Worm (Caenorhabditis elegans) whole organism, late embryonic: ENCODE results near the gene nhr-202.

Experiments
- C08G9.2 ChIP-seq: sonication (generic microtip); optimal IDR thresholded peaks from 2 replicates; lab custom pipeline; 2016; ENCODE audit warnings: mild to moderate bottlenecking, missing genetic modification characterization, moderate library complexity, missing compliant biosample characterization
- F13H6.1 ChIP-seq: sonication (generic microtip); optimal IDR thresholded peaks from 2 replicates; lab custom pipeline; 2016; ENCODE audit warnings: missing genetic modification characterization, missing compliant biosample characterization
- K09A11.1 ChIP-seq: sonication (generic microtip); optimal IDR thresholded peaks from 2 replicates; lab custom pipeline; 2017; ENCODE audit warnings: antibody characterized with exemption, mild to moderate bottlenecking, missing genetic modification characterization, missing compliant biosample characterization; ENCODE audit not compliant: insufficient read depth
- T23F11.4 ChIP-seq: fragments of 200-800 bp; sonication (Bioruptor generic); optimal IDR thresholded peaks from 2 replicates; lab custom pipeline; 2018; ENCODE audit warnings: mild to moderate bottlenecking, missing genetic modification characterization, missing compliant biosample characterization
- ama-1 ChIP-seq: fragments of 150-350 bp; optimal IDR thresholded peaks from 2 replicates; lab custom pipeline; 2014
- ceh-14 ChIP-seq: sonication (generic microtip); optimal IDR thresholded peaks from 2 replicates; lab custom pipeline; 2016; ENCODE audit warnings: missing genotype, missing genetic modification characterization, missing compliant biosample characterization
- ceh-18 ChIP-seq: sonication (generic microtip); optimal IDR thresholded peaks from 2 replicates; lab custom pipeline; 2016; ENCODE audit warnings: missing genetic modification characterization, missing compliant biosample characterization
- ceh-19 ChIP-seq: fragments of 200-800 bp; sonication (Bioruptor generic); optimal IDR thresholded peaks from 2 replicates; lab custom pipeline; 2018; ENCODE audit warnings: mild to moderate bottlenecking, missing genetic modification characterization, missing compliant biosample characterization
- ceh-2 ChIP-seq: sonication (generic microtip); optimal IDR thresholded peaks from 2 replicates; lab custom pipeline; 2016; ENCODE audit warnings: missing genotype, missing genetic modification characterization, missing compliant biosample characterization
- ceh-30 ChIP-seq: fragments of 150-350 bp; optimal IDR thresholded peaks from 2 replicates; lab custom pipeline; 2014; ENCODE audit warnings: missing biosample characterization, missing genetic modification characterization
- ceh-34 ChIP-seq: sonication (generic microtip); optimal IDR thresholded peaks from 2 replicates; lab custom pipeline; 2016; ENCODE audit warnings: mild to moderate bottlenecking, missing genetic modification characterization, missing compliant biosample characterization
- ceh-45 ChIP-seq: fragments of 200-800 bp; sonication (Bioruptor generic); IDR thresholded peaks from 2 replicates; pipeline ENCODE4 v1.3.6; 2022; ENCODE audit warnings: missing genetic modification reagents, missing genetic modification characterization, missing compliant biosample characterization
- ceh-48 ChIP-seq: sonication (generic microtip); optimal IDR thresholded peaks from 2 replicates; lab custom pipeline; 2016; ENCODE audit warnings: missing genetic modification characterization, inconsistent platforms, missing compliant biosample characterization
- che-1 ChIP-seq: sonication (generic microtip); optimal IDR thresholded peaks from 2 replicates; lab custom pipeline; 2016; ENCODE audit warnings: mild to moderate bottlenecking, missing genetic modification characterization, missing compliant biosample characterization
- elt-2 ChIP-seq: sonication (generic microtip); optimal IDR thresholded peaks from 2 replicates; lab custom pipeline; 2016; ENCODE audit warnings: missing genetic modification reagents, missing genetic modification characterization, missing compliant biosample characterization
- ets-4 ChIP-seq: sonication (generic microtip); optimal IDR thresholded peaks from 2 replicates; lab custom pipeline; 2016; ENCODE audit warnings: missing genetic modification characterization, missing compliant biosample characterization
- eyg-1 ChIP-seq: sonication (generic microtip); optimal IDR thresholded peaks from 2 replicates; lab custom pipeline; 2016; ENCODE audit warnings: missing genotype, missing genetic modification characterization, missing compliant biosample characterization
- fax-1 ChIP-seq: sonication (generic microtip); optimal IDR thresholded peaks from 2 replicates; lab custom pipeline; 2016; ENCODE audit warnings: missing genotype, missing genetic modification characterization, missing compliant biosample characterization
- fkh-10 ChIP-seq: fragments of 150-350 bp; optimal IDR thresholded peaks from 2 replicates; lab custom pipeline; 2014; ENCODE audit warnings: missing biosample characterization, missing genetic modification reagents, missing genetic modification characterization
- gmeb-2 ChIP-seq: sonication (generic microtip); optimal IDR thresholded peaks from 2 replicates; lab custom pipeline; 2016; ENCODE audit warnings: missing genetic modification characterization, inconsistent platforms, missing compliant biosample characterization
- hlh-15 ChIP-seq: sonication (generic microtip); optimal IDR thresholded peaks from 2 replicates; lab custom pipeline; 2016; ENCODE audit warnings: missing genetic modification characterization, missing compliant biosample characterization
- hlh-30 ChIP-seq: sonication (generic microtip); optimal IDR thresholded peaks from 2 replicates; lab custom pipeline; 2017; ENCODE audit warnings: antibody characterized with exemption, missing genetic modification characterization, missing compliant biosample characterization; ENCODE audit not compliant: insufficient read depth
- hlh-8 ChIP-seq: sonication (generic microtip); optimal IDR thresholded peaks from 2 replicates; lab custom pipeline; 2016; ENCODE audit warnings: missing genotype, missing genetic modification characterization, missing compliant biosample characterization
- lin-11 ChIP-seq: fragments of 200-800 bp; sonication (Bioruptor generic); optimal IDR thresholded peaks from 2 replicates; lab custom pipeline; 2018; ENCODE audit warnings: mild to moderate bottlenecking, missing genetic modification characterization, missing compliant biosample characterization
- nhr-11 ChIP-seq: fragments of 150-350 bp; optimal IDR thresholded peaks from 2 replicates; lab custom pipeline; 2014; ENCODE audit warnings: missing biosample characterization, missing genetic modification characterization
- npax-4 ChIP-seq: sonication (generic microtip); optimal IDR thresholded peaks from 2 replicates; lab custom pipeline; 2016; ENCODE audit warnings: missing genetic modification characterization, missing compliant biosample characterization
- pag-3 ChIP-seq: sonication (generic microtip); optimal IDR thresholded peaks from 2 replicates; lab custom pipeline; 2016; ENCODE audit warnings: missing compliant biosample characterization, missing genetic modification characterization, borderline replicate concordance
- pax-1 ChIP-seq: fragments of 150-350 bp; optimal IDR thresholded peaks from 2 replicates; lab custom pipeline; 2014; ENCODE audit warnings: missing biosample characterization, missing genetic modification characterization
- pha-4 ChIP-seq: fragments of 150-350 bp; optimal IDR thresholded peaks from 2 replicates; lab custom pipeline; 2018; ENCODE audit warnings: missing biosample characterization, missing genetic modification reagents, missing genetic modification characterization
- pqm-1 ChIP-seq: sonication (generic microtip); optimal IDR thresholded peaks from 2 replicates; lab custom pipeline; 2016; ENCODE audit warnings: missing genetic modification characterization, missing compliant biosample characterization
- sdc-2 ChIP-seq: sonication (generic microtip); optimal IDR thresholded peaks from 2 replicates; lab custom pipeline; 2016; ENCODE audit warnings: missing genotype, missing genetic modification characterization, missing compliant biosample characterization
- sox-2 ChIP-seq: fragments of 200-800 bp; sonication (Bioruptor generic); IDR thresholded peaks from 2 replicates; pipeline ENCODE4 v1.3.6; 2022; ENCODE audit warnings: missing genetic modification reagents, missing genetic modification characterization, missing compliant biosample characterization
- sox-4 ChIP-seq: sonication (generic microtip); optimal IDR thresholded peaks from 2 replicates; lab custom pipeline; 2017; ENCODE audit warnings: mild to moderate bottlenecking, missing genetic modification characterization, inconsistent platforms, missing compliant biosample characterization
- syd-9 ChIP-seq: sonication (generic microtip); optimal IDR thresholded peaks from 2 replicates; lab custom pipeline; 2016; ENCODE audit warnings: mild to moderate bottlenecking, missing genetic modification characterization, moderate library complexity, missing compliant biosample characterization
- tbx-2 ChIP-seq: sonication (generic microtip); optimal IDR thresholded peaks from 2 replicates; lab custom pipeline; 2016; ENCODE audit warnings: missing genetic modification characterization, missing compliant biosample characterization
- tbx-7 ChIP-seq: sonication (generic microtip); optimal IDR thresholded peaks from 2 replicates; lab custom pipeline; 2016; ENCODE audit warnings: missing genotype, missing genetic modification characterization, missing compliant biosample characterization
- ttx-3 ChIP-seq: sonication (generic microtip); optimal IDR thresholded peaks from 2 replicates; lab custom pipeline; 2016; ENCODE audit warnings: missing genetic modification reagents, missing genetic modification characterization, missing compliant biosample characterization
- unc-42 ChIP-seq: sonication (generic microtip); optimal IDR thresholded peaks from 2 replicates; lab custom pipeline; 2016; ENCODE audit warnings: missing genotype, missing genetic modification characterization, missing compliant biosample characterization
- unc-55 ChIP-seq: sonication (generic microtip); optimal IDR thresholded peaks from 2 replicates; lab custom pipeline; 2017; ENCODE audit warnings: missing biosample characterization, missing genetic modification reagents, missing genetic modification characterization
- zip-5 ChIP-seq: sonication (generic microtip); optimal IDR thresholded peaks from 2 replicates; lab custom pipeline; 2016; ENCODE audit warnings: missing genetic modification characterization, missing compliant biosample characterization
- ztf-16 ChIP-seq: sonication (generic microtip); optimal IDR thresholded peaks from 2 replicates; lab custom pipeline; 2017; ENCODE audit warnings: missing genetic modification characterization, missing compliant biosample characterization

Gene nhr-202

DNA sequence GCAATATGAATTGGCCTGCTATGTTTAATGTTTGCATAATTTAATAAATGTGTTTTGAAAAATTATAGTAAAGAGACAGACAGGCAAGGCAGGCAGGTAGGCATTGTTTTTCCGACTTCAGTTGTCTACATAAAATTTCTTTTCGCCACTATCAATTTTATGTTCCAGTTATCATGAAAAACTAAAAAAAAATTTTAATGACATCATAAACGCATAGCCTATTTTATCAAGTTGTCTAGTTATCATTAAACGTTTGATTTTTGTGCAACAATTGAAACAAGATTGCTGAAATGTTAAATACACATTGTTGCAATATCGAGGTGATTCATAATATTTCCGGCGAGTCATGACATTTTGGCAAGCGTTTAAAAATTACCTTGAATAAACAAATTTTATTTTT is 47.3 kb upstream of the nhr-202 start:
- TF ChIP-seq elt-2 (peak; percentile 18), nhr-11 (tag; lab: Kevin White, UChicago) (no peak), ztf-16 (tag; lab: Kevin White, UChicago) (no peak), npax-4 (tag; lab: Kevin White, UChicago) (no peak), pag-3 (tag; lab: Kevin White, UChicago) (no peak), ceh-2 (no peak), tbx-2 (tag; lab: Kevin White, UChicago) (no peak), sox-4 (tag; lab: Kevin White, UChicago) (no peak), che-1 (tag; lab: Kevin White, UChicago) (no peak)

DNA sequence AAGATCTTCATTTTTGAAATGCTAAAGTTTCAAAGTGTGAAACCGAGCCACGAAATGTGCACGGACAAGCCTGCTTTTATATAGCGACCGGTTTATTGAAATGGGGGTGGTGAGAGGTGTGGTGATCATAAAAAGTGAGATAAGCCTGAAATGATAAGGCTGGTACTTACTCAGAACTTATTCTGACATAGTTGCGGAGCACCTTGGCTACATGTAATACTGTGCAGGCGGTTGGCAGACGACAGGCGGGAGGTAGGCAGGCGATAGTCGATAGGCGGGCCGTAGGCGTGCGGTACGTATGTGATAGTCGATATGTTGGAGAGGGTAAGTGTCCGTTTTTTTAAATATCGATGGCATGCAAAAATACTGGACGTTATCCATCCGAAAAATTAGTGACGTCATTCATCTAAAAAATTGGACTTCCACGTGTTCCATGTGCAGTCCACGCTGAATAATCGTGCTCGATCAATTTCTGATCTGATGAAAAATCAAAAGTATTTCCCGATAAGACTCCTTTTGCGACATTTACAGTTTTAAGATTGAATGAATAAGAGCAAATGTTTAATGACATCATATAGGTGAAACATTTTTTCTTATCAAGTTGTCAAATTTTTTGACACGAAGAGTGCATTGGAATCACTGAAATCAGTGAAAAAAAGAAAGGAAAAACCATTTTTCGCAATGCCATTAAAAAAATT is 44.6 kb upstream of the nhr-202 start, which contains the start of gene irg-8:
TSS of gene irg-8 (minus strand) at position 51 of the 698 bp plus-strand sequence.
- TF ChIP-seq C08G9.2 (tag; lab: Kevin White, UChicago) (no peak), ztf-16 (tag; lab: Kevin White, UChicago) (no peak), pha-4 (tag; lab: Kevin White, UChicago) (no peak), K09A11.1 (no peak), F13H6.1 (tag; lab: Kevin White, UChicago) (no peak), lin-11 (tag; lab: Kevin White, UChicago) (no peak), nhr-11 (tag; lab: Kevin White, UChicago) (no peak), syd-9 (tag; lab: Kevin White, UChicago) (no peak), ceh-34 (tag; lab: Kevin White, UChicago) (no peak), ceh-19 (no peak), pag-3 (tag; lab: Kevin White, UChicago) (no peak), ceh-30 (no peak), T23F11.4 (GFP tag; lab: Kevin White, UChicago) (no peak), ttx-3 (tag; lab: Kevin White, UChicago) (no peak), sox-2 (GFP tag; lab: Robert Waterston, UW) (no peak), ceh-45 (GFP tag; lab: Robert Waterston, UW) (no peak), ets-4 (tag; lab: Kevin White, UChicago) (no peak), sox-4 (tag; lab: Kevin White, UChicago) (no peak), hlh-30 (no peak), fax-1 (no peak)

DNA sequence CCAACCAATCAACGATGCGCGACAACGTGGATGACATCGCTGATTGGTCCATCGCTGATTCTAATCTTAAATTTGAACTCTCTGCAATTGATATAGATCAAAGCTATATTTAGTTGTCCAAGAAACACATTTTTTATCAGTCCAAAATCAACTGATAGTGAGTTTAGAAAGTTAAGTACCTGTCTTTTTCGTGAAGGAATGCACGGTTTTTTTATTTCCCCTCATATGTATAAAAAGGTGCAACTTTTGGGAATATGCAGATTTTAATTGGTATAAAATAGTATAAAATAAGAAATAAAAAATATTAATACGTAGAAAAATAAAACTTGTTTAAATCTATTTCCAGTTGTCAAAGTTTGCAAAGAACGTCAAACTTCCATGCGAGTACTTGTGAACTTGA is 44.0 kb upstream of the nhr-202 start, which contains the start of gene Y39D8A.1:
TSS of gene Y39D8A.1 (plus strand) at position 301 of the 400 bp plus-strand sequence.
- TF ChIP-seq pag-3 (tag; lab: Kevin White, UChicago) (no peak), sox-4 (tag; lab: Kevin White, UChicago) (no peak), ceh-14 (tag; lab: Kevin White, UChicago) (no peak), ceh-18 (tag; lab: Kevin White, UChicago) (no peak), pax-1 (tag; lab: Kevin White, UChicago) (no peak), hlh-8 (tag; lab: Kevin White, UChicago) (no peak)

DNA sequence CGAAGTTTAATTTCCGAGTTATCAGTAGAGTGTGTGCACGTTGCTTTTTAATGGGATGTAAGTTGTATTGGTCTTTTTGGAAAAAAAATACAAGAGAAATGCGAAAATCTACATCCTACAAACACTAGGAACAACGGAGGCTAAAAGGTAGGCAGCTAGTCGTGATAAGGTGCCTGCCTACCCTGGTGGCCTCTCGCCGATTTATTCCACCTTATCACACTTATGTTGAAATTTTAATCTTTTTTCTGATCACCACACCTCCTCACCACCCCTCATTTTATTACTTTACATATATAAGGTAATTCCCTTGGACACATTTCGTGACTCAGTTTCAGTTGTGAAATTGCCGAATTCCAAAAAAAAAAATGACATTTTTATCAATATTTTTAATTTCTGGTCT is 40.3 kb upstream of the nhr-202 start, which contains the start of gene dod-20:
TSS of gene dod-20 (plus strand) at position 301 of the 400 bp plus-strand sequence.
- no peak for TF ChIP-seq pag-3 (tag; lab: Kevin White, UChicago)

DNA sequence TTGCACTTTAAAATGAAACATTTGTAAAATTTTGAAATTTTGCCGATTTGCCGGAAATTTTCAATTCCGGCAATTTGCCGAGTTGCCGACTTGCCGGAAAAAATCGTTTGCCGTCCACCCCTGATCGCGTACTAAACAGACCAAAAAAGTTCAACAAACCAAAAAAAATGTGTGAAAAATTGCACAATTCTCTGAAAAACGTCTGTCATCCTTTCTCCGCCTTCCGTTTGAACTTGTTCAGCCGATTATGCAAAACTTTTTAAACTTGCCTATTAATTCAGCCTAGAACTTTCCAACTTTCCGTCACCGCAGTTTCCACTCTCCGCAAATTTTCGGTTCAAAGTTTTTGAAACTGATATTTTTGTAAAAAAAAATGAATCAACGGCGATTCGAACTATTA is 38.2 kb upstream of the nhr-202 start, which contains the start of gene B0554.5:
TSS of gene B0554.5 (plus strand) at position 301 of the 400 bp plus-strand sequence.
- no peak for TF ChIP-seq pag-3 (tag; lab: Kevin White, UChicago)

DNA sequence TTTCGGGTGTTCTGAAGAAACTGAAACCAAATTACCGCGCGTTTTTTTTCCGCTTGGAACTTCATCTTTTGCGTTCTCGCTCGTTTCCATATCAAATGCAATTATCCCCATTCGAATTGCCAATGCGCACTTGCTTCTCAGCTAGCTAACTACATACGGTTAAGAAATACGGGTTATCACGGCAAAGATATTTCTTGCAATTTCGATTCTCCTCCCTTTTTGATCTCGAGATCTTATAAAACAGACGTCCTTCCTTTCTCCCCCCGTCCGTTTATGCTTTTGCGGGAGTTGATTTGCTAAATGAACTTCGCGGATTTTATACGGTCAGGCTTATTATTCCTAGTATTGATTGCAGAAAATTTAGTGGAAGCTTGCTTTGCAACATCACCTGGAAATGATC is 33.5 kb upstream of the nhr-202 start, which contains the start of gene B0554.4:
TSS of gene B0554.4 (plus strand) at position 301 of the 400 bp plus-strand sequence.
- TF ChIP-seq unc-55 (GFP tag; lab: Kevin White, UChicago) (no peak), hlh-15 (no peak), tbx-7 (tag; lab: Kevin White, UChicago) (no peak), fkh-10 (GFP tag; lab: Kevin White, UChicago) (no peak), ceh-34 (tag; lab: Kevin White, UChicago) (no peak), K09A11.1 (no peak), pqm-1 (tag; lab: Kevin White, UChicago) (no peak), lin-11 (tag; lab: Kevin White, UChicago) (no peak), eyg-1 (tag; lab: Kevin White, UChicago) (no peak), sdc-2 (tag; lab: Kevin White, UChicago) (no peak), ceh-48 (no peak), gmeb-2 (tag; lab: Kevin White, UChicago) (no peak), ama-1 (lab: Kevin White, UChicago) (no peak), zip-5 (tag; lab: Kevin White, UChicago) (no peak), unc-42 (tag; lab: Kevin White, UChicago) (no peak), nhr-11 (tag; lab: Kevin White, UChicago) (no peak)
